Worm (Caenorhabditis elegans) whole organism, late embryonic: ENCODE data around the gene flp-7.

Experiments
- F13H6.1 ChIP-seq: sonication (generic microtip); optimal IDR thresholded peaks from 2 replicates; lab custom pipeline; 2016; ENCODE audit warnings: missing genetic modification characterization, missing compliant biosample characterization
- Y22D7AL.16 ChIP-seq: sonication (generic microtip); optimal IDR thresholded peaks from 2 replicates; lab custom pipeline; 2016; ENCODE audit warnings: missing genetic modification characterization, missing compliant biosample characterization
- ceh-22 ChIP-seq: sonication (generic microtip); optimal IDR thresholded peaks from 2 replicates; lab custom pipeline; 2017; ENCODE audit warnings: missing biosample characterization, missing genetic modification characterization
- elt-2 ChIP-seq: sonication (generic microtip); optimal IDR thresholded peaks from 2 replicates; lab custom pipeline; 2016; ENCODE audit warnings: missing genetic modification reagents, missing genetic modification characterization, missing compliant biosample characterization
- ets-4 ChIP-seq: sonication (generic microtip); optimal IDR thresholded peaks from 2 replicates; lab custom pipeline; 2016; ENCODE audit warnings: missing genetic modification characterization, missing compliant biosample characterization
- eyg-1 ChIP-seq: sonication (generic microtip); optimal IDR thresholded peaks from 2 replicates; lab custom pipeline; 2016; ENCODE audit warnings: missing genotype, missing genetic modification characterization, missing compliant biosample characterization
- fkh-10 ChIP-seq: fragments of 150-350 bp; optimal IDR thresholded peaks from 2 replicates; lab custom pipeline; 2014; ENCODE audit warnings: missing biosample characterization, missing genetic modification reagents, missing genetic modification characterization
- fkh-6 ChIP-seq: sonication (generic microtip); optimal IDR thresholded peaks from 2 replicates; lab custom pipeline; 2016; ENCODE audit warnings: missing genetic modification characterization, missing compliant biosample characterization
- hlh-6 ChIP-seq: sonication (generic microtip); optimal IDR thresholded peaks from 2 replicates; lab custom pipeline; 2016; ENCODE audit warnings: missing genotype, missing genetic modification characterization, missing compliant biosample characterization
- odd-2 ChIP-seq: sonication (generic microtip); optimal IDR thresholded peaks from 2 replicates; lab custom pipeline; 2017; ENCODE audit warnings: antibody characterized with exemption, mild to moderate bottlenecking, missing genetic modification characterization, missing compliant biosample characterization
- pqm-1 ChIP-seq: sonication (generic microtip); optimal IDR thresholded peaks from 2 replicates; lab custom pipeline; 2016; ENCODE audit warnings: missing genetic modification characterization, missing compliant biosample characterization
- sox-4 ChIP-seq: sonication (generic microtip); optimal IDR thresholded peaks from 2 replicates; lab custom pipeline; 2017; ENCODE audit warnings: mild to moderate bottlenecking, missing genetic modification characterization, inconsistent platforms, missing compliant biosample characterization
- tbx-2 ChIP-seq: sonication (generic microtip); optimal IDR thresholded peaks from 2 replicates; lab custom pipeline; 2016; ENCODE audit warnings: missing genetic modification characterization, missing compliant biosample characterization

DNA sequence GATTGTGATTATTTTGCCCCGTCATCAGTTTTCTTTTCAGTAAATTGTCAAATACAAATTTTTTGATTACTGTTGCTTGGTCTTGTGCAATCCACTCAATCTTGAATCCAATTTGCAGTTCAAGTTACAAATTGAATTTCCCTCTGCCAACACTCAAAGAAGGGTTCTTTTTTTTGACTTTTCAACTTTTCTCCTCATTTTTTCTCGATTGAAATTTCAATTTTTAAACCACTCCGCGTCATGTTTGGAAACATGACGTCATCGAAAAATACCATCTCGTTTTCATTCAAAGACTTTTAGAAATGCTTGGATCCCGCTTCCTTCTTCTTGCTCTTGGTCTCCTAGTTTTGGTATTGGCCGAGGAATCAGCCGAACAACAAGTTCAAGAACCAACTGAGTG is at the start of gene flp-7:
- TF ChIP-seq F13H6.1 (no peak), odd-2 (no peak), ets-4 (tag; lab: Kevin White, UChicago) (no peak), Y22D7AL.16 (no peak), hlh-6 (tag; lab: Kevin White, UChicago) (no peak), tbx-2 (tag; lab: Kevin White, UChicago) (no peak), fkh-10 (GFP tag; lab: Kevin White, UChicago) (no peak), ceh-22 (tag; lab: Kevin White, UChicago) (no peak), fkh-6 (tag; lab: Kevin White, UChicago) (no peak), pqm-1 (tag; lab: Kevin White, UChicago) (no peak), eyg-1 (tag; lab: Kevin White, UChicago) (no peak), sox-4 (no peak), elt-2 (tag; lab: Kevin White, UChicago) (no peak)
